Fruit fly (Drosophila melanogaster): ENCODE data around the gene CG10340.

DNA sequence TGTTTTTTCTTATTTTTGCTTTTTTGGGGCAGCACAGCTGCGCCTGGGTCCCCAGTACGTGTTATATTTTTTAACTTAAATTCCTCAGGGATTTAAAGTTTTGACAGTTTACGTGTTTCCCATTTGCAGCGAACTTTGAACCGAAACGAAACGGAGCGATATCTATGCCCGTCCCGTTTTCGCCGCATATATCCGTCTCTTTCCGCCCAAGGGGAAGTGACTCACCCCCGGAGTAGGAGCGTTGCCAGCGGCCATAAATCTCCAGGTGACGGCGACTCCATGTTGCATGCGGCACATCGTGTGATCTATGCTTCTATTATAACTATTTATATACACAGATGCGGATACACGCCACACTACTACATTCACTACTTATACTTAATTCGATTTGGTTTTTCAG lies 47.5 kb upstream of the CG10340 start:
- TF ChIP-seq Myc (optimal IDR thresholded peaks at IDR 0.05) (no peak), insv (optimal IDR thresholded peaks at IDR 0.05) (no peak)
